Worm (Caenorhabditis elegans) whole organism, L4 larva: ENCODE results near the gene mrp-7.

ENCODE experiments used
- F26F4.8 ChIP-seq: fragments of 200-800 bp; sonication (Bioruptor generic); conservative IDR thresholded peaks from 2 replicates; pipeline ENCODE4 v1.3.6; 2022; ENCODE audit warnings: missing genetic modification characterization, missing compliant biosample characterization
- F37D6.2 ChIP-seq: sonication (generic microtip); optimal IDR thresholded peaks from 2 replicates; lab custom pipeline; 2016; ENCODE audit warnings: mild to moderate bottlenecking, missing genetic modification characterization, missing compliant biosample characterization
- F44E2.7 ChIP-seq: fragments of 200-800 bp; sonication (Bioruptor generic); IDR thresholded peaks from 2 replicates; pipeline ENCODE4 v2.1.2; 2022; ENCODE audit warnings: missing genetic modification characterization, missing compliant biosample characterization
- F49E8.2 ChIP-seq: sonication (generic microtip); optimal IDR thresholded peaks from 2 replicates; lab custom pipeline; 2016; ENCODE audit warnings: missing compliant biosample characterization, mild to moderate bottlenecking, missing genetic modification characterization, borderline replicate concordance
- aha-1 ChIP-seq: fragments of 150-350 bp; peaks from one replicate; lab custom pipeline; 2014; ENCODE audit warnings: missing biosample characterization, missing genetic modification characterization
- ceh-20 ChIP-seq: fragments of 200-800 bp; sonication (Bioruptor generic); IDR thresholded peaks from 2 replicates; pipeline ENCODE4 v1.3.6; 2022; ENCODE audit warnings: missing genetic modification reagents, missing genetic modification characterization, missing compliant biosample characterization
- ceh-32 ChIP-seq: sonication (generic microtip); optimal IDR thresholded peaks from 2 replicates; lab custom pipeline; 2016; ENCODE audit warnings: mild to moderate bottlenecking, missing genetic modification characterization, missing compliant biosample characterization; ENCODE audit not compliant: poor library complexity
- ceh-82 ChIP-seq: sonication (generic microtip); optimal IDR thresholded peaks from 2 replicates; lab custom pipeline; 2017; ENCODE audit warnings: missing biosample characterization, missing genetic modification characterization
- daf-16 ChIP-seq, 3 experiments: sonication (generic microtip); optimal IDR thresholded peaks; 2 replicates each; lab custom pipeline; 2016 to 2017; ENCODE audit warnings: missing genetic modification characterization in 3 of 3, missing genetic modification reagents in 3 of 3, mild to moderate bottlenecking in 2 of 3, missing compliant biosample characterization in 2 of 3, missing biosample characterization in 1 of 3, moderate library complexity in 1 of 3
- egl-43 ChIP-seq: fragments of 200-800 bp; sonication (Bioruptor generic); IDR thresholded peaks from 2 replicates; pipeline ENCODE4 v1.3.6; 2022; ENCODE audit warnings: missing genetic modification reagents, missing genetic modification characterization, missing compliant biosample characterization
- hif-1 ChIP-seq, 2 experiments: sonication (generic microtip); optimal IDR thresholded peaks; 2 replicates each; lab custom pipeline; 2016 to 2017; ENCODE audit warnings: missing compliant biosample characterization in 2 of 2, missing genetic modification characterization in 2 of 2, missing genetic modification reagents in 2 of 2, missing genotype in 2 of 2, mild to moderate bottlenecking in 1 of 2
- jun-1 ChIP-seq: fragments of 150-350 bp; optimal IDR thresholded peaks from 2 replicates; lab custom pipeline; 2014; ENCODE audit warnings: missing biosample characterization, missing genetic modification reagents, missing genetic modification characterization
- lin-13 ChIP-seq: fragments of 150-350 bp; optimal IDR thresholded peaks from 2 replicates; lab custom pipeline; 2014; ENCODE audit warnings: missing biosample characterization, missing genetic modification reagents, missing genetic modification characterization
- lin-39 ChIP-seq: fragments of 150-350 bp; optimal IDR thresholded peaks from 2 replicates; lab custom pipeline; 2014; ENCODE audit warnings: missing biosample characterization, missing genetic modification reagents, missing genetic modification characterization
- lsy-2 ChIP-seq, 2 experiments: fragments of 150-350 bp in 1 of 2; sonication (generic microtip) in 1 of 2; optimal IDR thresholded peaks; 2 replicates each; lab custom pipeline; 2014 to 2017; ENCODE audit warnings: missing biosample characterization in 2 of 2, missing genetic modification characterization in 2 of 2
- madf-9 ChIP-seq: fragments of 200-800 bp; sonication (Bioruptor generic); conservative IDR thresholded peaks from 2 replicates; pipeline ENCODE4 v1.3.6; 2022; ENCODE audit warnings: missing genetic modification reagents, missing genetic modification characterization, missing compliant biosample characterization
- mxl-2 ChIP-seq: fragments of 200-800 bp; sonication (Bioruptor generic); conservative IDR thresholded peaks from 2 replicates; pipeline ENCODE4 v1.3.6; 2022; ENCODE audit warnings: missing genetic modification reagents, missing genetic modification characterization, missing compliant biosample characterization
- mxl-3 ChIP-seq: fragments of 200-800 bp; sonication (Bioruptor generic); optimal IDR thresholded peaks from 2 replicates; lab custom pipeline; 2018; ENCODE audit warnings: mild to moderate bottlenecking, missing genetic modification characterization, missing compliant biosample characterization
- nhr-10 ChIP-seq: fragments of 150-350 bp; optimal IDR thresholded peaks from 2 replicates; lab custom pipeline; 2014; ENCODE audit warnings: missing biosample characterization, missing genetic modification characterization
- nhr-11 ChIP-seq: fragments of 150-350 bp; optimal IDR thresholded peaks from 2 replicates; lab custom pipeline; 2014; ENCODE audit warnings: missing biosample characterization, missing genetic modification characterization
- nhr-111 ChIP-seq: fragments of 200-800 bp; sonication (Bioruptor generic); optimal IDR thresholded peaks from 2 replicates; lab custom pipeline; 2018; ENCODE audit warnings: mild to moderate bottlenecking, missing genetic modification characterization, missing compliant biosample characterization
- nhr-25 ChIP-seq: sonication (generic microtip); optimal IDR thresholded peaks from 2 replicates; lab custom pipeline; 2017; ENCODE audit warnings: missing genetic modification characterization, mild to moderate bottlenecking, missing compliant biosample characterization, antibody characterized with exemption, moderate library complexity, borderline replicate concordance; ENCODE audit not compliant: insufficient read depth
- nhr-48 ChIP-seq: sonication (generic microtip); optimal IDR thresholded peaks from 2 replicates; lab custom pipeline; 2016; ENCODE audit warnings: mild to moderate bottlenecking, missing genetic modification characterization, missing compliant biosample characterization
- nhr-6 ChIP-seq: fragments of 150-350 bp; optimal IDR thresholded peaks from 2 replicates; lab custom pipeline; 2014; ENCODE audit warnings: missing biosample characterization, missing genetic modification characterization
- nhr-76 ChIP-seq: fragments of 150-350 bp; optimal IDR thresholded peaks from 2 replicates; lab custom pipeline; 2014; ENCODE audit warnings: missing biosample characterization, missing genetic modification characterization
- nhr-77 ChIP-seq: fragments of 150-350 bp; optimal IDR thresholded peaks from 2 replicates; lab custom pipeline; 2014; ENCODE audit warnings: missing biosample characterization, missing genetic modification characterization
- set-16 ChIP-seq: fragments of 200-800 bp; sonication (Bioruptor generic); IDR thresholded peaks from 2 replicates; pipeline ENCODE4 v1.3.6; 2022; ENCODE audit warnings: missing genetic modification reagents, missing genetic modification characterization, missing compliant biosample characterization
- snpc-4 ChIP-seq: fragments of 150-350 bp; optimal IDR thresholded peaks from 2 replicates; lab custom pipeline; 2014; ENCODE audit warnings: missing biosample characterization, missing genetic modification characterization
- spr-1 ChIP-seq: sonication (generic microtip); optimal IDR thresholded peaks from 2 replicates; lab custom pipeline; 2016; ENCODE audit warnings: mild to moderate bottlenecking, missing genetic modification characterization, missing compliant biosample characterization
- tag-97 ChIP-seq: fragments of 200-800 bp; sonication (Bioruptor generic); IDR thresholded peaks from 2 replicates; pipeline ENCODE4 v1.3.6; 2022; ENCODE audit warnings: missing genetic modification characterization, missing compliant biosample characterization
- unc-130 ChIP-seq: sonication (generic microtip); optimal IDR thresholded peaks from 2 replicates; lab custom pipeline; 2016; ENCODE audit warnings: missing genetic modification reagents, missing genetic modification characterization, missing compliant biosample characterization
- zag-1 ChIP-seq: fragments of 150-350 bp; optimal IDR thresholded peaks from 2 replicates; lab custom pipeline; 2014; ENCODE audit warnings: missing biosample characterization, missing genetic modification characterization
- zfp-2 ChIP-seq: sonication (generic microtip); optimal IDR thresholded peaks from 2 replicates; lab custom pipeline; 2016; ENCODE audit warnings: mild to moderate bottlenecking, missing genetic modification characterization, missing compliant biosample characterization
- ztf-7 ChIP-seq: fragments of 150-350 bp; optimal IDR thresholded peaks from 2 replicates; lab custom pipeline; 2014; ENCODE audit warnings: missing biosample characterization, missing genetic modification characterization

The mrp-7 gene

ce11 chrV:19733728-19734127, 59.1 kb downstream of the mrp-7 start:
- TF ChIP-seq mxl-3 (GFP tag; lab: Kevin White, UChicago) (no peak), F26F4.8 (GFP tag; lab: Robert Waterston, UW) (0 out of 2 replicates have a peak, but pooled peaks have one; percentile 7), ceh-32 (tag; lab: Kevin White, UChicago) (no peak), nhr-77 (no peak), zag-1 (no peak), snpc-4 (no peak), nhr-11 (no peak), lin-39 (tag; lab: Kevin White, UChicago) (no peak), zfp-2 (no peak), egl-43 (0 out of 2 replicates have a peak, but pooled peaks have one; percentile 32), spr-1 (tag; lab: Kevin White, UChicago) (no peak), set-16 (GFP tag; lab: Robert Waterston, UW) (peak; percentile 86), ceh-82 (no peak), madf-9 (GFP tag; lab: Robert Waterston, UW) (no peak), F44E2.7 (GFP tag; lab: Robert Waterston, UW) (no peak)
- TF ChIP-seq, all 104 proteins: peak for 3

ce11 chrV:19737458-19737857, 62.8 kb downstream of the mrp-7 start, which contains the start of gene W04E12.7:
Gene W04E12.7, minus strand, starts transcription at chrV:19737558.
- no peak for TF ChIP-seq nhr-111 (GFP tag; lab: Kevin White, UChicago)
- peak; percentile 1 for TF ChIP-seq aha-1 (tag; lab: Kevin White, UChicago)

ce11 chrV:19738117-19738516, 63.5 kb downstream of the mrp-7 start, which contains the start of gene fbxa-131:
Gene fbxa-131, plus strand, starts transcription at chrV:19738417.
- TF ChIP-seq ceh-32 (tag; lab: Kevin White, UChicago) (no peak), nhr-76 (tag; lab: Kevin White, UChicago) (no peak), lin-13 (no peak), nhr-10 (tag; lab: Kevin White, UChicago) (no peak), jun-1 (tag; lab: Kevin White, UChicago) (no peak), unc-130 (GFP tag; lab: Kevin White, UChicago) (no peak), spr-1 (tag; lab: Kevin White, UChicago) (no peak), mxl-2 (GFP tag; lab: Robert Waterston, UW) (no peak), ztf-7 (tag; lab: Kevin White, UChicago) (no peak), F49E8.2 (tag; lab: Kevin White, UChicago) (no peak), F37D6.2 (tag; lab: Kevin White, UChicago) (no peak), daf-16 (GFP tag; optimal IDR thresholded peaks at IDR 0.05; lab: Kevin White, UChicago) (no peak), daf-16 (tag; optimal IDR thresholded peaks at IDR 0.05; lab: Kevin White, UChicago) (no peak), nhr-6 (no peak), nhr-48 (tag; lab: Kevin White, UChicago) (no peak)

- TF ChIP-seq hif-1 (tag; optimal IDR thresholded peaks at IDR 0.05; lab: Kevin White, UChicago) (no peak), nhr-48 (tag; lab: Kevin White, UChicago) (no peak), nhr-76 (tag; lab: Kevin White, UChicago) (no peak), nhr-25 (no peak), ceh-20 (GFP tag; lab: Robert Waterston, UW) (no peak), F26F4.8 (GFP tag; lab: Robert Waterston, UW) (no peak), lsy-2 (tag; optimal IDR thresholded peaks at IDR 0.05; lab: Kevin White, UChicago) (no peak), zag-1 (no peak), tag-97 (GFP tag; lab: Robert Waterston, UW) (no peak), lin-13 (no peak)
- TF ChIP-seq, all 104 proteins: peak for 0
Observed at ce11 chrV:19741034-19741433, 66.4 kb downstream of the mrp-7 start, which contains the start of gene W04E12.2. Gene W04E12.2, minus strand, starts transcription at chrV:19741134.
